Fruit fly (Drosophila melanogaster) whole organism: Measurements from ENCODE around the gene Gtpx.

Source experiments
- CG8478 ChIP-seq: fragments of >200 bp; optimal IDR thresholded peaks from 2 replicates; lab custom pipeline; 2018; ENCODE audit warnings: inconsistent platforms
- Dll ChIP-seq: fragments of >200 bp; optimal IDR thresholded peaks from 2 replicates; lab custom pipeline; 2017
- EcR ChIP-seq, 2 experiments: fragments of >200 bp; optimal IDR thresholded peaks; 2 replicates each; lab custom pipeline; 2017; ENCODE audit warnings: missing biosample characterization in 2 of 2, missing genetic modification characterization in 2 of 2, missing genetic modification reagents in 2 of 2
- pan ChIP-seq: fragments of >200 bp; optimal IDR thresholded peaks from 2 replicates; lab custom pipeline; 2017
- psq ChIP-seq: fragments of >200 bp; optimal IDR thresholded peaks from 2 replicates; lab custom pipeline; 2017
- usp ChIP-seq: fragments of >200 bp; optimal IDR thresholded peaks from 2 replicates; lab custom pipeline; 2017; ENCODE audit warnings: missing biosample characterization, missing genetic modification characterization, mixed read lengths

DNA sequence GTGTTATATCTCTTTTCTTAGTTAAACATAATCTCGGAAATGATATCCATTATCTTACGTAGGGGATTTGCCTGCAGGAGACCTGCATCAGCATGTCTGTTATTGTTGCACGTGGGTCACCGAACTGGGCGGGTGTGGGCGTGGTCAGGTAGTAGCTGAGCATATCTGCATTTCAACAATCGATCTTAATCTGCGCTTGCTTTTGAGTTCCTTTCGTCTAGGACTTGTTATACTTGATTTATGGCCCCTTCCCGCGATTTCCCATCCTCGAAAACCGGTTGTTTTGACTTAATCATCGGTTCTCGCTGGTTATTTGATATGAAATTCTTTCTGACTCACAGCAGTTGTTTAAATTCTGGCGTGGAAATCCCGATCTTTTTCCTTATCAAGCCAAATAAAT, 21.3 kb upstream of the Gtpx start:
- no peak for TF ChIP-seq EcR (GFP tag; optimal IDR thresholded peaks at IDR 0.05; lab: Kevin White, UChicago)
- no peak for TF ChIP-seq psq
- no peak for TF ChIP-seq CG8478 (lab: Kevin White, UChicago)
- no peak for TF ChIP-seq pan (lab: Kevin White, UChicago)
- TF ChIP-seq usp, result no peak
- TF ChIP-seq Dll (lab: Kevin White, UChicago), result no peak
